Worm (Caenorhabditis elegans): ENCODE measurements around the gene T09D3.8.

ce11 chrV:5408223-5408622 is 43.3 kb downstream of the T09D3.8 start, which contains the start of gene C25A6.1:
- no peak for TF ChIP-seq hlh-30 (tag; optimal IDR thresholded peaks at IDR 0.05; ENCODE audit: insufficient read depth)
- no peak for TF ChIP-seq hlh-8 (tag; optimal IDR thresholded peaks at IDR 0.05)
- TF ChIP-seq K09A11.1 (tag; optimal IDR thresholded peaks at IDR 0.05; ENCODE audit: insufficient read depth), result no peak
- no peak for TF ChIP-seq fkh-10 (GFP tag; optimal IDR thresholded peaks at IDR 0.05)
